Worm (Caenorhabditis elegans): Measurements from ENCODE around the gene tre-5.

ce11 chrII:41914-42313 lies 13.2 kb downstream of the tre-5 start, which contains the start of gene F23F1.10:
- TF ChIP-seq dao-5 (tag; optimal IDR thresholded peaks at IDR 0.05) = no peak
- no peak for TF ChIP-seq him-1 (tag; optimal IDR thresholded peaks at IDR 0.05)
- TF ChIP-seq W03F9.2 (tag; optimal IDR thresholded peaks at IDR 0.05) = no peak

All from whole organism, L4/young adult.